Worm (Caenorhabditis elegans): ENCODE results near the gene paqr-2.

ce11 chrIII:5340530-5340929, 39.2 kb downstream of the paqr-2 start:
- TF ChIP-seq ceh-27 (GFP tag; optimal IDR thresholded peaks at IDR 0.05) (no peak), ztf-28 (GFP tag; IDR thresholded peaks at IDR 0.05) (no peak), bed-2 (GFP tag; IDR thresholded peaks at IDR 0.05) (no peak), ceh-79 (tag; optimal IDR thresholded peaks at IDR 0.05) (no peak), egrh-3 (GFP tag; IDR thresholded peaks at IDR 0.05) (no peak), lir-1 (GFP tag; conservative IDR thresholded peaks at IDR 0.05) (no peak), hsf-1 (GFP tag; IDR thresholded peaks at IDR 0.05) (no peak)
